Fruit fly (Drosophila melanogaster) whole organism, embryonic: ENCODE data around the gene CG17593.
A peak's percentile ranks its signal among the peaks of the same experiment; 100 is the strongest.

Source experiments
- Atf6 ChIP-seq: fragments of 200-800 bp; sonication (Bioruptor generic); IDR thresholded peaks from 2 replicates; pipeline ENCODE4 v1.3.6; 2022; ENCODE audit warnings: missing biosample characterization, missing genetic modification characterization
- CG10209 ChIP-seq: fragments of 200-800 bp; sonication (Bioruptor generic); optimal IDR thresholded peaks from 3 replicates; lab custom pipeline; 2017; ENCODE audit warnings: missing biosample characterization, mild to moderate bottlenecking, missing genetic modification characterization, missing genetic modification reagents
- CG10366 ChIP-seq: fragments of 200-800 bp; sonication (Bioruptor generic); IDR thresholded peaks from 2 replicates; pipeline ENCODE4 v1.3.6; 2022; ENCODE audit warnings: missing biosample characterization, missing genetic modification characterization
- CG10654 ChIP-seq: fragments of 200-800 bp; sonication (Bioruptor generic); optimal IDR thresholded peaks from 2 replicates; lab custom pipeline; 2016; ENCODE audit warnings: missing biosample characterization, missing genetic modification characterization
- CG11085 ChIP-seq: fragments of 200-800 bp; sonication (Bioruptor generic); IDR thresholded peaks from 2 replicates; pipeline ENCODE4 v1.3.6; 2022; ENCODE audit warnings: missing biosample characterization, missing genetic modification characterization
- CG11093 ChIP-seq: fragments of 200-800 bp; sonication (Bioruptor generic); IDR thresholded peaks from 3 replicates; pipeline ENCODE4 v1.3.6; 2022; ENCODE audit warnings: missing biosample characterization, missing genetic modification characterization
- CG11695 ChIP-seq: fragments of 200-800 bp; sonication (Bioruptor generic); IDR thresholded peaks from 3 replicates; pipeline ENCODE4 v1.3.6; 2022; ENCODE audit warnings: missing biosample characterization, missing genetic modification characterization
- CG13424 ChIP-seq: fragments of 200-800 bp; sonication (Bioruptor generic); optimal IDR thresholded peaks from 2 replicates; lab custom pipeline; 2019; ENCODE audit warnings: missing biosample characterization, mild to moderate bottlenecking, missing genetic modification characterization, moderate library complexity
- CG13624 ChIP-seq: fragments of 200-800 bp; sonication (Bioruptor generic); optimal IDR thresholded peaks from 2 replicates; lab custom pipeline; 2016; ENCODE audit warnings: missing biosample characterization, missing genetic modification characterization
- CG13894 ChIP-seq: fragments of 200-800 bp; sonication (Bioruptor generic); optimal IDR thresholded peaks from 3 replicates; lab custom pipeline; 2018; ENCODE audit warnings: missing biosample characterization, mild to moderate bottlenecking, missing genetic modification characterization, moderate library complexity
- CG17612 ChIP-seq: fragments of 200-800 bp; sonication (Bioruptor generic); IDR thresholded peaks from 2 replicates; pipeline ENCODE4 v1.3.6; 2022; ENCODE audit warnings: missing biosample characterization, missing genetic modification characterization
- CG3726 ChIP-seq: fragments of 200-800 bp; sonication (Bioruptor generic); IDR thresholded peaks from 3 replicates; pipeline ENCODE4, ENCODE4 v1.3.6; 2022; ENCODE audit warnings: missing biosample characterization, missing genetic modification characterization
- CG5180 ChIP-seq: fragments of 200-800 bp; sonication (Bioruptor generic); optimal IDR thresholded peaks from 3 replicates; lab custom pipeline; 2017; ENCODE audit warnings: missing biosample characterization, missing genetic modification characterization, mild to moderate bottlenecking, moderate library complexity, missing genetic modification reagents
- CG6791 ChIP-seq: fragments of 200-800 bp; sonication (Bioruptor generic); IDR thresholded peaks from 3 replicates; pipeline ENCODE4 v1.3.6; 2022; ENCODE audit warnings: missing biosample characterization, missing genetic modification characterization; ENCODE audit not compliant: partially characterized antibody
- CG7556 ChIP-seq: fragments of 200-800 bp; sonication (Bioruptor generic); optimal IDR thresholded peaks from 2 replicates; lab custom pipeline; 2017; ENCODE audit warnings: missing biosample characterization, mild to moderate bottlenecking, missing genetic modification characterization
- CG7839 ChIP-seq: fragments of 200-800 bp; sonication (Bioruptor generic); optimal IDR thresholded peaks from 3 replicates; lab custom pipeline; 2018; ENCODE audit warnings: missing biosample characterization, mild to moderate bottlenecking, missing genetic modification characterization, moderate library complexity
- CG8924 ChIP-seq: fragments of 200-800 bp; optimal IDR thresholded peaks from 3 replicates; lab custom pipeline; 2019; ENCODE audit warnings: missing biosample characterization, mild to moderate bottlenecking, missing genetic modification characterization, moderate library complexity
- CG9876 ChIP-seq: fragments of 200-800 bp; sonication (Bioruptor generic); optimal IDR thresholded peaks from 2 replicates; lab custom pipeline; 2016; ENCODE audit warnings: missing biosample characterization, missing genetic modification characterization
- CHES-1-like ChIP-seq: fragments of 200-800 bp; sonication (Bioruptor generic); optimal IDR thresholded peaks from 2 replicates; lab custom pipeline; 2016; ENCODE audit warnings: missing biosample characterization, missing genetic modification characterization
- D ChIP-seq, 2 experiments: fragments of 200-800 bp in 1 of 2; fragments of >200 bp in 1 of 2; sonication (Bioruptor generic) in 1 of 2; optimal IDR thresholded peaks; 2 replicates in 1 of 2; 3 replicates in 1 of 2; lab custom pipeline; 2017; ENCODE audit warnings: mild to moderate bottlenecking in 1 of 2, missing biosample characterization in 1 of 2, missing genetic modification characterization in 1 of 2, missing genetic modification reagents in 1 of 2
- Doc2 ChIP-seq: fragments of 200-800 bp; sonication (Bioruptor generic); IDR thresholded peaks from 2 replicates; pipeline ENCODE4 v1.3.6; 2022; ENCODE audit warnings: missing biosample characterization, missing genetic modification characterization
- E2f2 ChIP-seq: fragments of 200-800 bp; sonication (Bioruptor generic); IDR thresholded peaks from 2 replicates; pipeline ENCODE4 v1.3.6; 2022; ENCODE audit warnings: missing biosample characterization, missing genetic modification characterization
- Eip74EF ChIP-seq, 2 experiments: fragments of 200-800 bp in 1 of 2; fragments of >200 bp in 1 of 2; sonication (Bioruptor generic) in 1 of 2; optimal IDR thresholded peaks; 2 replicates each; lab custom pipeline; 2017 to 2019; ENCODE audit warnings: missing biosample characterization in 2 of 2, missing genetic modification characterization in 2 of 2, mild to moderate bottlenecking in 1 of 2, moderate library complexity in 1 of 2
- Ets65A ChIP-seq: fragments of 200-800 bp; sonication (Bioruptor generic); peaks from one replicate; lab custom pipeline; 2016; ENCODE audit warnings: missing biosample characterization, missing genetic modification characterization
- Fer2 ChIP-seq: fragments of 200-800 bp; sonication (Bioruptor generic); optimal IDR thresholded peaks from 2 replicates; lab custom pipeline; 2018; ENCODE audit warnings: missing biosample characterization, mild to moderate bottlenecking, missing genetic modification characterization, moderate library complexity
- Gsc ChIP-seq: fragments of 200-800 bp; sonication (Bioruptor generic); IDR thresholded peaks from 2 replicates; pipeline ENCODE4 v1.3.6; 2022; ENCODE audit warnings: missing biosample characterization, missing genetic modification characterization
- HmgZ ChIP-seq: fragments of 200-800 bp; sonication (Bioruptor generic); optimal IDR thresholded peaks from 2 replicates; lab custom pipeline; 2018; ENCODE audit warnings: missing biosample characterization, mild to moderate bottlenecking, missing genetic modification characterization
- MBD-R2 ChIP-seq: fragments of 200-800 bp; sonication (Bioruptor generic); IDR thresholded peaks from 2 replicates; pipeline ENCODE4 v1.3.6; 2022; ENCODE audit warnings: missing biosample characterization, missing genetic modification characterization
- Sry-β ChIP-seq: fragments of 200-800 bp; sonication (Bioruptor generic); optimal IDR thresholded peaks from 2 replicates; lab custom pipeline; 2018; ENCODE audit warnings: missing biosample characterization, mild to moderate bottlenecking, missing genetic modification characterization, moderate library complexity
- az2 ChIP-seq: fragments of 200-800 bp; sonication (Bioruptor generic); optimal IDR thresholded peaks from 3 replicates; lab custom pipeline; 2016; ENCODE audit warnings: missing biosample characterization, missing genetic modification characterization
- caup ChIP-seq: fragments of 200-800 bp; sonication (Bioruptor generic); optimal IDR thresholded peaks from 3 replicates; lab custom pipeline; 2017; ENCODE audit warnings: missing biosample characterization, mild to moderate bottlenecking, missing genetic modification characterization, moderate library complexity; ENCODE audit not compliant: severe bottlenecking
- ci ChIP-seq: fragments of 200-800 bp; sonication (Bioruptor generic); IDR thresholded peaks from 3 replicates; pipeline ENCODE4 v1.3.6; 2022; ENCODE audit warnings: missing biosample characterization, missing genetic modification characterization
- dmrt99B ChIP-seq: fragments of 200-800 bp; sonication (Bioruptor generic); optimal IDR thresholded peaks from 2 replicates; lab custom pipeline; 2018; ENCODE audit warnings: missing biosample characterization, mild to moderate bottlenecking, missing genetic modification characterization, moderate library complexity
- fru ChIP-seq: fragments of >200 bp; optimal IDR thresholded peaks from 2 replicates; lab custom pipeline; 2017
- gcm ChIP-seq: fragments of 200-800 bp; sonication (Bioruptor generic); optimal IDR thresholded peaks from 2 replicates; lab custom pipeline; 2019; ENCODE audit warnings: missing biosample characterization, mild to moderate bottlenecking, missing genetic modification characterization, moderate library complexity
- gro ChIP-seq: fragments of 200-800 bp; sonication (Bioruptor generic); optimal IDR thresholded peaks from 2 replicates; lab custom pipeline; 2016; ENCODE audit warnings: missing biosample characterization, missing genetic modification characterization
- ham ChIP-seq: fragments of 200-800 bp; sonication (Bioruptor generic); IDR thresholded peaks from 2 replicates; pipeline ENCODE4 v1.3.6; 2022; ENCODE audit warnings: missing biosample characterization, missing genetic modification characterization
- inv ChIP-seq: fragments of 200-800 bp; sonication (Bioruptor generic); IDR thresholded peaks from 2 replicates; pipeline ENCODE4 v1.3.6; 2022; ENCODE audit warnings: missing biosample characterization, missing genetic modification characterization; ENCODE audit not compliant: partially characterized antibody
- jing ChIP-seq: fragments of 200-800 bp; sonication (Bioruptor generic); optimal IDR thresholded peaks from 2 replicates; lab custom pipeline; 2018; ENCODE audit warnings: missing biosample characterization, mild to moderate bottlenecking, missing genetic modification characterization
- mirr ChIP-seq: fragments of 200-800 bp; sonication (Bioruptor generic); optimal IDR thresholded peaks from 3 replicates; lab custom pipeline; 2018; ENCODE audit warnings: missing biosample characterization, mild to moderate bottlenecking, missing genetic modification characterization
- onecut ChIP-seq: fragments of 200-800 bp; sonication (Bioruptor generic); IDR thresholded peaks from 2 replicates; pipeline ENCODE4 v1.3.6; 2022; ENCODE audit warnings: missing biosample characterization, missing genetic modification characterization
- sens ChIP-seq: fragments of 200-800 bp; sonication (Bioruptor generic); peaks from one replicate; lab custom pipeline; 2016; ENCODE audit warnings: missing biosample characterization, missing genetic modification characterization
- sisA ChIP-seq: fragments of 200-800 bp; sonication (Bioruptor generic); IDR thresholded peaks from 2 replicates; pipeline ENCODE4 v1.3.6; 2022; ENCODE audit warnings: missing biosample characterization, missing genetic modification characterization
- sr ChIP-seq: fragments of 200-800 bp; sonication (Bioruptor generic); IDR thresholded peaks from 3 replicates; pipeline ENCODE4 v1.3.6; 2022; ENCODE audit warnings: missing biosample characterization, missing genetic modification characterization
- sug ChIP-seq: fragments of 200-800 bp; optimal IDR thresholded peaks from 2 replicates; lab custom pipeline; 2019; ENCODE audit warnings: missing biosample characterization, mild to moderate bottlenecking, missing genetic modification characterization, moderate library complexity
- trem ChIP-seq: fragments of 200-800 bp; optimal IDR thresholded peaks from 3 replicates; lab custom pipeline; 2019; ENCODE audit warnings: missing biosample characterization, mild to moderate bottlenecking, missing genetic modification characterization, moderate library complexity
- vfl ChIP-seq: fragments of 200-800 bp; sonication (Bioruptor generic); optimal IDR thresholded peaks from 2 replicates; lab custom pipeline; 2016; ENCODE audit warnings: missing biosample characterization, missing genetic modification characterization
- wdn ChIP-seq: fragments of 200-800 bp; sonication (Bioruptor generic); IDR thresholded peaks from 2 replicates; pipeline ENCODE4 v1.3.6; 2022; ENCODE audit warnings: missing biosample characterization, missing genetic modification characterization
- zfh1 ChIP-seq: fragments of 200-800 bp; sonication (Bioruptor generic); IDR thresholded peaks from 3 replicates; pipeline ENCODE4 v1.3.6; 2022; ENCODE audit warnings: missing biosample characterization, missing genetic modification characterization

The CG17593 gene

DNA sequence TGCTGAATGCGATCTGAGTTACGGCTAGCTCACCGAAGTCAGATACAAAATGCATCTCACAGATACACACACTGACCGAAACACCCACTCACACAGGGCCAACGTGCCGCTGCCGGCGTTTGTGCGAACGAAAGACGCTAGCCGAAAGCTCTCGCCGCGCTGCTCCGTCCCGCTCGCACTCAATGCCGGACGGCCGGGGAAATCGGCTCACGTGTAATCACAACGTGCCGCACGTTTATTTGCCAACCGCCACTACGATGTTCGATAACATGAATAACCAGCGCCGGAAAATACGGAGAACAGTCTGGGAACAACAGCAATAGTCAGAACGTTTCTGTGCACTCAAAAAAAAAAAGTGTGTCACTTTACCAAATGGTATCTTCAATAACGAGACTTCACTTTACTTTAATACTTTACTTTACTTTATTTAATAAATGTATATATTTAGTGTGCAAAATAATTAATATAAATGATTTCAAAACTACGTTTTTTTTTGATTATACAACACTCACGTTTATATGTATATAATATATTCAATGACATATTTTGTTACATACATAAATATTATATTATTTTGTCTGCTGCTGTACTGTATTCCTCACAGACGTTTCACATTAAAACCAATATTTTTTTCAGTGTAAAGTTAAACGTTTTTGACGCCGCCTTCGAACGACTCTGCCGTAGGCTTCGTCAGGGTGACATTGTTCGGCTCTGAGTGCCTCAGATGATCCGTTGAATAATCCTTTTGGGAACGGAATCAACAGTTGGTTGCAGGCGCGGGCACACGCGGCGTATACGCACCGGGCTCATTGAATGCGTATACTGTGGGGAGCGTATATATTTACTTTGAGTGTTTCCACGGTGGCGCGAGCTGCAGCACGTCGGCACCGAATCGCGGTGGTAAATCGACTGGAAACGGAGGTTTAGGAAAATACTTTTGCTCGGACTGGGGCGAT is 7.2 kb upstream of the CG17593 start, which contains the start of gene tim (continued):
- TF ChIP-seq ci (GFP tag; lab: Robert Waterston, UW) = peak; percentile 67; the same call in 2 of the 3 replicates
- no peak for TF ChIP-seq CG13624 (GFP tag; lab: Kevin White, UChicago)
- TF ChIP-seq wdn (GFP tag; lab: Robert Waterston, UW) = no peak
- TF ChIP-seq CG7839 (tag; lab: Kevin White, UChicago) = no peak
- TF ChIP-seq vfl = no peak
- TF ChIP-seq CHES-1-like (GFP tag; lab: Kevin White, UChicago) = no peak
- no peak for TF ChIP-seq CG9876 (GFP tag; lab: Kevin White, UChicago)
- peak; percentile 31 for TF ChIP-seq CG10209 (GFP tag; lab: Kevin White, UChicago)
- TF ChIP-seq CG17612 (GFP tag; lab: Robert Waterston, UW) = no peak
- no peak for TF ChIP-seq inv (GFP tag; lab: Robert Waterston, UW)
- TF ChIP-seq onecut (GFP tag; lab: Robert Waterston, UW) = no peak
- TF ChIP-seq CG11695 (GFP tag; lab: Robert Waterston, UW) = no peak
- TF ChIP-seq Sry-β (GFP tag; lab: Kevin White, UChicago) = no peak
- TF ChIP-seq sr (GFP tag; lab: Robert Waterston, UW) = peak; percentile 91
- TF ChIP-seq Atf6 (GFP tag; lab: Robert Waterston, UW) = no peak
- TF ChIP-seq zfh1 = 0 out of 3 replicates have a peak, but pooled peaks have one; percentile 20
- no peak for TF ChIP-seq sug (tag; lab: Kevin White, UChicago)
- no peak for TF ChIP-seq CG11093 (GFP tag; lab: Robert Waterston, UW)
- peak; percentile 69 for TF ChIP-seq Ets65A
- TF ChIP-seq Eip74EF (GFP tag; optimal IDR thresholded peaks at IDR 0.05; lab: Kevin White, UChicago) = no peak
- no peak for TF ChIP-seq CG11085
- no peak for TF ChIP-seq sisA (GFP tag; lab: Robert Waterston, UW)
- TF ChIP-seq fru = no peak
- TF ChIP-seq az2 = peak; percentile 9
- no peak for TF ChIP-seq dmrt99B (tag; lab: Kevin White, UChicago)
- no peak for TF ChIP-seq E2f2 (GFP tag; lab: Robert Waterston, UW)
- no peak for TF ChIP-seq CG3726 (GFP tag; lab: Robert Waterston, UW)
- TF ChIP-seq CG8924 (tag; lab: Kevin White, UChicago) = peak; percentile 48
- TF ChIP-seq CG6791 (GFP tag; lab: Robert Waterston, UW) = no peak
- no peak for TF ChIP-seq Doc2 (GFP tag; lab: Robert Waterston, UW)
- TF ChIP-seq CG5180 = no peak
- no peak for TF ChIP-seq caup (GFP tag; lab: Kevin White, UChicago)
- no peak for TF ChIP-seq mirr (GFP tag; lab: Kevin White, UChicago)
- no peak for TF ChIP-seq gcm (GFP tag; lab: Kevin White, UChicago)
- TF ChIP-seq CG10654 (GFP tag; lab: Kevin White, UChicago) = peak; percentile 16
- peak; percentile 73 for TF ChIP-seq CG7556
- TF ChIP-seq jing (GFP tag; lab: Kevin White, UChicago) = no peak
- no peak for TF ChIP-seq gro (GFP tag; lab: Kevin White, UChicago)
- no peak; the same call in 1 of the 2 replicates for TF ChIP-seq MBD-R2 (GFP tag; lab: Robert Waterston, UW)
- TF ChIP-seq CG13424 (tag; lab: Kevin White, UChicago) = peak; percentile 56
- peak; percentile 84 for TF ChIP-seq sens
- no peak for TF ChIP-seq trem
- TF ChIP-seq Gsc (GFP tag; lab: Robert Waterston, UW) = no peak
- TF ChIP-seq D (optimal IDR thresholded peaks at IDR 0.05; lab: Kevin White, UChicago) = no peak
- peak; percentile 29 for TF ChIP-seq D (GFP tag; optimal IDR thresholded peaks at IDR 0.05; lab: Kevin White, UChicago)
- TF ChIP-seq HmgZ (tag; lab: Kevin White, UChicago) = no peak
- peak; percentile 42 for TF ChIP-seq CG10366
- TF ChIP-seq ham (GFP tag; lab: Robert Waterston, UW) = no peak
- no peak for TF ChIP-seq CG13894 (tag; lab: Kevin White, UChicago)
- TF ChIP-seq Fer2 (tag; lab: Kevin White, UChicago) = no peak
